Worm (Caenorhabditis elegans) whole organism, early embryonic: Measurements from ENCODE around the gene epic-2.

Source experiments
- F13C5.2 ChIP-seq: sonication (generic microtip); optimal IDR thresholded peaks from 2 replicates; lab custom pipeline; 2017; ENCODE audit warnings: mild to moderate bottlenecking, missing genetic modification characterization, inconsistent platforms, missing compliant biosample characterization

epic-2 gene

ce11 chrIV:1771843-1772242, 51.3 kb downstream of the epic-2 start, which contains the start of gene Y41D4A.1:
TSS of gene Y41D4A.1 (plus strand) at chrIV:1772143.
- TF ChIP-seq F13C5.2 (tag; lab: Kevin White, UChicago) = no peak
